Worm (Caenorhabditis elegans): Measurements from ENCODE around the gene C31B8.9.

Gene C31B8.9

DNA sequence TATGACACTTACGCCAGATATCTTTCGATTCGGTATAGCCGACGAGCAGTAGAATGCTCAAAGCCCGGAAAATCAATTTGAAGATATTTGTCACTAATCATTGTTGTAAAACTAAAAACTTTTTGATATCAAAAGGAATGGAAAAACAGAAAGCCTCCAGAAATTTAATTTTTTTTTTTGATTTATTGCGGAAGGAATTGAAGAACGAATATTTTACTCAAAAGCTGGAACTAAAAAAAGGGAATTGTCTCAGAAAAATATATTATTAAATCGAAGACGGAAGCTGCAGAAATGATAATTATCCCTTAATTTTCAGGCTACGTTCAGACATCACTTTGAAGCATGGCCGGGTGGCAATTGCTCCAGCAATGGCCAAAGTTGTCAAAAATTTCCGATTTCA, 31.1 kb upstream of the C31B8.9 start, which contains the start of gene srw-137:
Gene srw-137 (minus strand): TSS at position 101 of the 400 bp plus-strand sequence.
- TF ChIP-seq vab-15 (tag; optimal IDR thresholded peaks at IDR 0.05) (no peak), nhr-84 (tag; optimal IDR thresholded peaks at IDR 0.05) (no peak), sup-37 (GFP tag; optimal IDR thresholded peaks at IDR 0.05) (no peak), nhr-76 (tag; optimal IDR thresholded peaks at IDR 0.05) (no peak), zag-1 (tag; optimal IDR thresholded peaks at IDR 0.05) (no peak), pax-3 (tag; optimal IDR thresholded peaks at IDR 0.05) (no peak), blmp-1 (tag; optimal IDR thresholded peaks at IDR 0.05) (no peak), unc-98 (GFP tag; IDR thresholded peaks at IDR 0.05) (no peak), nhr-71 (tag; optimal IDR thresholded peaks at IDR 0.05) (no peak), hpl-2 (GFP tag; optimal IDR thresholded peaks at IDR 0.05) (no peak), jun-1 (tag; optimal IDR thresholded peaks at IDR 0.05) (no peak), alr-1 (tag; optimal IDR thresholded peaks at IDR 0.05; ENCODE audit: borderline replicate concordance) (no peak), fkh-10 (GFP tag; optimal IDR thresholded peaks at IDR 0.05) (no peak), lin-15B (tag; optimal IDR thresholded peaks at IDR 0.05) (no peak), F16B12.6 (tag; optimal IDR thresholded peaks at IDR 0.05) (no peak), egl-27 (tag; optimal IDR thresholded peaks at IDR 0.05) (no peak), grh-1 (GFP tag; IDR thresholded peaks at IDR 0.05) (no peak), Y116A8C.19 (tag; optimal IDR thresholded peaks at IDR 0.05; ENCODE audit: borderline replicate concordance) (no peak), ceh-8 (GFP tag; optimal IDR thresholded peaks at IDR 0.05) (no peak), irx-1 (tag; optimal IDR thresholded peaks at IDR 0.05) (no peak)

DNA sequence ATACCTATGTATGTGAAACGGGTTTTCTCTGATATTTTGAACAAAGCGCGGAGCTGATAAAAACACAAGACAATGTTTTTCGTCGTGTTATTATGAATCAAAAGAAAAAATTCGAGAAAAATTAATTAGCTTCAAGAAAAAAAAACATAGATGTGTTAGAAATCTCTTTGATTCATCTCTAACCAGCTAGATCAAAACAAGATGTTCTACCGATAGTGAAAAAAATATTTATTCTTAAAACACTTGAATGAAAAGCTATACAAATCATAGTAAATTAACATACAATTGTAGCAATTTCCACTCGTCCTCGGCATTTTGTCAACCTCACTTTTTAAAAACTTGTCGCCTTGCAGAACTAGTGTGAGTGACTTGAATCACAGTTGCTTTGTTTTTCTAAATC, 29.4 kb upstream of the C31B8.9 start:
- TF ChIP-seq elt-3 (tag; optimal IDR thresholded peaks at IDR 0.05) (no peak), nhr-76 (tag; optimal IDR thresholded peaks at IDR 0.05) (no peak), sup-37 (GFP tag; optimal IDR thresholded peaks at IDR 0.05) (no peak), fos-1 (tag; optimal IDR thresholded peaks at IDR 0.05) (no peak), ama-1 (optimal IDR thresholded peaks at IDR 0.05) (no peak), snu-23 (GFP tag; optimal IDR thresholded peaks at IDR 0.05) (no peak), egl-27 (tag; optimal IDR thresholded peaks at IDR 0.05) (no peak), tbx-2 (tag; optimal IDR thresholded peaks at IDR 0.05) (no peak), efl-1 (optimal IDR thresholded peaks at IDR 0.05) (no peak), efl-1 (GFP tag; optimal IDR thresholded peaks at IDR 0.05 in 1 of 2) (no peak), swsn-7 (tag; optimal IDR thresholded peaks at IDR 0.05) (no peak), nhr-12 (tag; optimal IDR thresholded peaks at IDR 0.05) (no peak), vab-15 (tag; optimal IDR thresholded peaks at IDR 0.05) (no peak), lsy-2 (tag; optimal IDR thresholded peaks at IDR 0.05) (no peak), ces-1 (GFP tag; optimal IDR thresholded peaks at IDR 0.05) (no peak), ceh-88 (GFP tag; IDR thresholded peaks at IDR 0.05) (no peak), nhr-84 (tag; optimal IDR thresholded peaks at IDR 0.05) (no peak), pax-3 (tag; optimal IDR thresholded peaks at IDR 0.05) (no peak), unc-62 (GFP tag; optimal IDR thresholded peaks at IDR 0.05) (no peak)

DNA sequence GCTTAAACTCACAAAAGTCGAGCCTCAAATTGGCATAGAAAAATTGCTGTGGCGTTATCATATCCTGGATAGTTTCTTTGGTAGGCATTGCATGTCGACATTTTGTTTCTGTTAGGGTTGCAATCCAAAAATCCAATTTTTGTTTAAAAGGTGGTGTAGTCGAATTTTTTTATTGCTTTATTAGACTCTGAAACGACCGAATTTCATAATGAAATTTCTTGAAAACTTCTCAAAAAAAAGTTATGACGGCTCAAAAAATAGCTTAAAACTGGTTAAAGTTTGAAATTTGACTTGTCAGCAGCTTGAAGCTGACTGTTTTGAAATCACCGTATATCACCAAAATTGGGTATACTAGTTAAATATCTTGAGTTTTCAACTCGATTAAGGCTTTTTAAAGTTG, 28.6 kb upstream of the C31B8.9 start, which contains the start of gene srw-143:
Gene srw-143 (minus strand): TSS at position 101 of the 400 bp plus-strand sequence.
- TF ChIP-seq efl-1 (optimal IDR thresholded peaks at IDR 0.05) (no peak), efl-1 (GFP tag; optimal IDR thresholded peaks at IDR 0.05 in 1 of 2) (peak in 1 of 2 experiments; percentile 23), ceh-63 (GFP tag; optimal IDR thresholded peaks at IDR 0.05) (no peak), nhr-85 (tag) (no peak)

DNA sequence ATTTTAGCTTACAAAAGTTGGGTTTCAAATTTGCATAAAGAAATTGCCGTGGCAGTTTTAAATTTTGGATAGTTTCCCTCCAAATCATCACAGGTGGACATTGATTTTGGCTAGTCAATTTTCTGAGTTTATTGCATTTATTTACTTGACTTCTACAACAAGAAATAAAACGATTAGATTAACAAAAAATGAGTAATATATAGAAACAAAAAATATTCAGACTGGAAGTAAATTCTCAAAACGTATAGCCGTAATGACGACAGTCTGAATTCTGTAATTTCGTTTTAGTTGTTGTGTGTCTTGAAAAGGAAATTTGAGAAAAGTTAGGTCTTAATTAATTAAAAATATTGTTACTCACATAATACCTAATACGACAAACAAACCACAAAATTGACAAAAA, 25.7 kb upstream of the C31B8.9 start, which contains the start of gene srw-141:
Gene srw-141 (minus strand): TSS at position 101 of the 400 bp plus-strand sequence.
- TF ChIP-seq mdl-1 (tag; optimal IDR thresholded peaks at IDR 0.05) (no peak), ceh-8 (GFP tag; optimal IDR thresholded peaks at IDR 0.05) (no peak), unc-86 (tag; optimal IDR thresholded peaks at IDR 0.05) (no peak), zip-4 (GFP tag; optimal IDR thresholded peaks at IDR 0.05) (no peak), lin-13 (GFP tag; optimal IDR thresholded peaks at IDR 0.05) (no peak), lin-14 (GFP tag; optimal IDR thresholded peaks at IDR 0.05) (no peak), C04F5.9 (tag; optimal IDR thresholded peaks at IDR 0.05) (no peak), egl-27 (tag; optimal IDR thresholded peaks at IDR 0.05) (no peak), alr-1 (tag; optimal IDR thresholded peaks at IDR 0.05; ENCODE audit: borderline replicate concordance) (no peak), ceh-63 (GFP tag; optimal IDR thresholded peaks at IDR 0.05) (no peak), C16A3.4 (tag; optimal IDR thresholded peaks at IDR 0.05) (no peak), pqm-1 (tag; optimal IDR thresholded peaks at IDR 0.05) (no peak), hpl-2 (GFP tag; optimal IDR thresholded peaks at IDR 0.05) (no peak), Y116A8C.19 (tag; optimal IDR thresholded peaks at IDR 0.05; ENCODE audit: borderline replicate concordance) (no peak), lin-35 (GFP tag; optimal IDR thresholded peaks at IDR 0.05) (no peak), aly-2 (tag; optimal IDR thresholded peaks at IDR 0.05) (no peak)

Data from whole organism, L1 larva.